Fruit fly (Drosophila melanogaster) whole organism, embryonic: ENCODE results near the gene stops.

Experiments used
- Awh ChIP-seq: fragments of 200-800 bp; sonication (Bioruptor generic); IDR thresholded peaks from 2 replicates; pipeline ENCODE4, ENCODE4 v1.3.6; 2022; ENCODE audit warnings: missing biosample characterization, missing genetic modification characterization
- B-H2 ChIP-seq: fragments of 200-800 bp; sonication (Bioruptor generic); optimal IDR thresholded peaks from 2 replicates; lab custom pipeline; 2018; ENCODE audit warnings: missing biosample characterization, mild to moderate bottlenecking, missing genetic modification characterization
- BtbVII ChIP-seq: fragments of 200-800 bp; sonication (Bioruptor generic); optimal IDR thresholded peaks from 3 replicates; lab custom pipeline; 2017; ENCODE audit warnings: missing biosample characterization, mild to moderate bottlenecking, missing genetic modification characterization
- CG10431 ChIP-seq: fragments of 200-800 bp; sonication (Bioruptor generic); optimal IDR thresholded peaks from 3 replicates; lab custom pipeline; 2018; ENCODE audit warnings: missing biosample characterization, mild to moderate bottlenecking, missing genetic modification characterization
- CG10543 ChIP-seq: fragments of 200-800 bp; sonication (Bioruptor generic); optimal IDR thresholded peaks from 3 replicates; lab custom pipeline; 2017; ENCODE audit warnings: missing biosample characterization, mild to moderate bottlenecking, missing genetic modification characterization, moderate library complexity
- CG12236 ChIP-seq: fragments of 200-800 bp; sonication (Bioruptor generic); optimal IDR thresholded peaks from 2 replicates; lab custom pipeline; 2016; ENCODE audit warnings: missing biosample characterization, missing genetic modification characterization
- CG13287 ChIP-seq: fragments of 200-800 bp; sonication (Bioruptor generic); IDR thresholded peaks from 2 replicates; pipeline ENCODE4 v1.3.6; 2022; ENCODE audit warnings: missing biosample characterization, missing genetic modification characterization; ENCODE audit not compliant: partially characterized antibody
- CG1529 ChIP-seq: fragments of 200-800 bp; sonication (Bioruptor generic); optimal IDR thresholded peaks from 3 replicates; lab custom pipeline; 2018; ENCODE audit warnings: missing biosample characterization, missing genetic modification characterization
- CG16815 ChIP-seq: fragments of 200-800 bp; sonication (Bioruptor generic); optimal IDR thresholded peaks from 3 replicates; lab custom pipeline; 2017; ENCODE audit warnings: missing biosample characterization, mild to moderate bottlenecking, missing genetic modification characterization
- CG1792 ChIP-seq: fragments of 200-800 bp; sonication (Bioruptor generic); optimal IDR thresholded peaks from 2 replicates; lab custom pipeline; 2016; ENCODE audit warnings: missing biosample characterization, missing genetic modification characterization
- CG18011 ChIP-seq: fragments of 200-800 bp; sonication (Bioruptor generic); optimal IDR thresholded peaks from 2 replicates; lab custom pipeline; 2017; ENCODE audit warnings: missing biosample characterization, missing genetic modification characterization, mild to moderate bottlenecking, moderate library complexity, missing genotype
- CG18262 ChIP-seq: fragments of 200-800 bp; optimal IDR thresholded peaks from 3 replicates; lab custom pipeline; 2019; ENCODE audit warnings: missing biosample characterization, mild to moderate bottlenecking, missing genetic modification characterization, moderate library complexity
- CG2678 ChIP-seq: fragments of 200-800 bp; sonication (Bioruptor generic); optimal IDR thresholded peaks from 3 replicates; lab custom pipeline; 2019; ENCODE audit warnings: missing biosample characterization, mild to moderate bottlenecking, missing genetic modification characterization, moderate library complexity
- CG3065 ChIP-seq: fragments of 200-800 bp; sonication (Bioruptor generic); optimal IDR thresholded peaks from 2 replicates; lab custom pipeline; 2016; ENCODE audit warnings: missing biosample characterization, missing genetic modification characterization
- CG3281 ChIP-seq: fragments of 200-800 bp; sonication (Bioruptor generic); optimal IDR thresholded peaks from 3 replicates; lab custom pipeline; 2017; ENCODE audit warnings: missing biosample characterization, mild to moderate bottlenecking, missing genetic modification characterization
- CG34376 ChIP-seq: fragments of 200-800 bp; sonication (Bioruptor generic); optimal IDR thresholded peaks from 2 replicates; lab custom pipeline; 2018; ENCODE audit warnings: missing biosample characterization, mild to moderate bottlenecking, missing genetic modification characterization
- CG6272 ChIP-seq: fragments of 200-800 bp; sonication (Bioruptor generic); IDR thresholded peaks from 2 replicates; pipeline ENCODE4 v1.3.6; 2022; ENCODE audit warnings: missing biosample characterization, missing genetic modification characterization
- CG7556 ChIP-seq: fragments of 200-800 bp; sonication (Bioruptor generic); optimal IDR thresholded peaks from 2 replicates; lab custom pipeline; 2017; ENCODE audit warnings: missing biosample characterization, mild to moderate bottlenecking, missing genetic modification characterization
- CG7786 ChIP-seq: fragments of 200-800 bp; sonication (Bioruptor generic); optimal IDR thresholded peaks from 2 replicates; lab custom pipeline; 2016; ENCODE audit warnings: missing biosample characterization, missing genetic modification characterization
- Dbx ChIP-seq: fragments of 200-800 bp; sonication (Bioruptor generic); IDR thresholded peaks from 3 replicates; pipeline ENCODE4 v1.3.6; 2022; ENCODE audit warnings: missing biosample characterization, missing genetic modification characterization
- HLH4C ChIP-seq: fragments of 200-800 bp; sonication (Bioruptor generic); IDR thresholded peaks from 3 replicates; pipeline ENCODE4 v1.3.6; 2022; ENCODE audit warnings: missing biosample characterization, missing genetic modification characterization; ENCODE audit not compliant: partially characterized antibody
- HmgD ChIP-seq: fragments of 200-800 bp; sonication (Bioruptor generic); optimal IDR thresholded peaks from 3 replicates; lab custom pipeline; 2016; ENCODE audit warnings: missing biosample characterization, missing genetic modification characterization
- HmgZ ChIP-seq: fragments of 200-800 bp; sonication (Bioruptor generic); optimal IDR thresholded peaks from 2 replicates; lab custom pipeline; 2018; ENCODE audit warnings: missing biosample characterization, mild to moderate bottlenecking, missing genetic modification characterization
- Hr78 ChIP-seq, 2 experiments: fragments of 200-800 bp in 1 of 2; fragments of >200 bp in 1 of 2; sonication (Bioruptor generic) in 1 of 2; optimal IDR thresholded peaks; 2 replicates each; lab custom pipeline; 2017 to 2019; ENCODE audit warnings: missing biosample characterization in 2 of 2, missing genetic modification characterization in 2 of 2, mild to moderate bottlenecking in 1 of 2, moderate library complexity in 1 of 2
- Mrtf ChIP-seq: fragments of 200-800 bp; sonication (Bioruptor generic); IDR thresholded peaks from 3 replicates; pipeline ENCODE4 v1.3.6; 2022; ENCODE audit warnings: missing biosample characterization, missing genetic modification characterization
- Nf-YB ChIP-seq: fragments of 200-800 bp; sonication (Bioruptor generic); optimal IDR thresholded peaks from 3 replicates; lab custom pipeline; 2019; ENCODE audit warnings: missing biosample characterization, mild to moderate bottlenecking, missing genetic modification characterization, moderate library complexity
- Poxn ChIP-seq: fragments of 200-800 bp; sonication (Bioruptor generic); IDR thresholded peaks from 2 replicates; pipeline ENCODE4 v1.3.6; 2022; ENCODE audit warnings: missing biosample characterization, missing genetic modification characterization
- Scr ChIP-seq: fragments of 200-800 bp; sonication (Bioruptor generic); IDR thresholded peaks from 2 replicates; pipeline ENCODE4 v1.3.6; 2022; ENCODE audit warnings: missing biosample characterization, missing genetic modification characterization; ENCODE audit not compliant: partially characterized antibody
- Trl ChIP-seq, 3 experiments: fragments of >200 bp in 2 of 3; fragments of 200-800 bp in 1 of 3; sonication (Bioruptor generic) in 1 of 3; optimal IDR thresholded peaks; 2 replicates in 1 of 3; 3 replicates in 2 of 3; lab custom pipeline; 2016 to 2017; ENCODE audit warnings: missing biosample characterization in 1 of 3, missing genetic modification characterization in 1 of 3
- bcd ChIP-seq: fragments of 200-800 bp; sonication (Bioruptor generic); optimal IDR thresholded peaks from 2 replicates; lab custom pipeline; 2017; ENCODE audit warnings: missing biosample characterization, mild to moderate bottlenecking, missing genetic modification characterization
- caup ChIP-seq: fragments of 200-800 bp; sonication (Bioruptor generic); optimal IDR thresholded peaks from 3 replicates; lab custom pipeline; 2017; ENCODE audit warnings: missing biosample characterization, mild to moderate bottlenecking, missing genetic modification characterization, moderate library complexity; ENCODE audit not compliant: severe bottlenecking
- cg ChIP-seq: fragments of 200-800 bp; sonication (Bioruptor generic); optimal IDR thresholded peaks from 3 replicates; lab custom pipeline; 2019; ENCODE audit warnings: missing biosample characterization, mild to moderate bottlenecking, missing genetic modification characterization, moderate library complexity
- crp ChIP-seq, 2 experiments: fragments of 200-800 bp; sonication (Bioruptor generic); optimal IDR thresholded peaks; 2 replicates in 1 of 2; 3 replicates in 1 of 2; lab custom pipeline; 2017; ENCODE audit warnings: missing biosample characterization in 2 of 2, missing genetic modification characterization in 2 of 2, mild to moderate bottlenecking in 1 of 2, moderate library complexity in 1 of 2
- dm ChIP-seq: fragments of 200-800 bp; sonication (Bioruptor generic); optimal IDR thresholded peaks from 3 replicates; lab custom pipeline; 2016; ENCODE audit warnings: missing biosample characterization, missing genetic modification characterization
- fd102C ChIP-seq: fragments of 200-800 bp; sonication (Bioruptor generic); optimal IDR thresholded peaks from 2 replicates; lab custom pipeline; 2018; ENCODE audit warnings: missing biosample characterization, mild to moderate bottlenecking, missing genetic modification characterization, moderate library complexity
- kay ChIP-seq: fragments of 200-800 bp; sonication (Bioruptor generic); optimal IDR thresholded peaks from 2 replicates; lab custom pipeline; 2016; ENCODE audit warnings: missing biosample characterization, missing genetic modification characterization
- mirr ChIP-seq: fragments of 200-800 bp; sonication (Bioruptor generic); optimal IDR thresholded peaks from 3 replicates; lab custom pipeline; 2018; ENCODE audit warnings: missing biosample characterization, mild to moderate bottlenecking, missing genetic modification characterization
- pita ChIP-seq: fragments of 200-800 bp; sonication (Bioruptor generic); optimal IDR thresholded peaks from 2 replicates; lab custom pipeline; 2017; ENCODE audit warnings: missing biosample characterization, mild to moderate bottlenecking, missing genetic modification characterization
- pros ChIP-seq: fragments of 200-800 bp; sonication (Bioruptor generic); optimal IDR thresholded peaks from 3 replicates; lab custom pipeline; 2019; ENCODE audit warnings: missing biosample characterization, mild to moderate bottlenecking, missing genetic modification characterization, moderate library complexity
- pum ChIP-seq: fragments of 200-800 bp; sonication (Bioruptor generic); optimal IDR thresholded peaks from 2 replicates; lab custom pipeline; 2016; ENCODE audit warnings: missing biosample characterization, missing genetic modification characterization
- rib ChIP-seq: fragments of 200-800 bp; sonication (Bioruptor generic); IDR thresholded peaks from 2 replicates; pipeline ENCODE4 v1.3.6; 2022; ENCODE audit warnings: missing biosample characterization, missing genetic modification characterization
- schlank ChIP-seq: fragments of 200-800 bp; sonication (Bioruptor generic); optimal IDR thresholded peaks from 2 replicates; lab custom pipeline; 2018; ENCODE audit warnings: missing biosample characterization, mild to moderate bottlenecking, missing genetic modification characterization
- sd ChIP-seq: fragments of 200-800 bp; sonication (Bioruptor generic); optimal IDR thresholded peaks from 3 replicates; lab custom pipeline; 2018; ENCODE audit warnings: missing biosample characterization, mild to moderate bottlenecking, missing genetic modification characterization, moderate library complexity
- sim ChIP-seq: fragments of 200-800 bp; sonication (Bioruptor generic); IDR thresholded peaks from 2 replicates; pipeline ENCODE4 v1.3.6; 2022; ENCODE audit warnings: missing biosample characterization, missing genetic modification characterization
- slbo ChIP-seq: fragments of 200-800 bp; sonication (Bioruptor generic); IDR thresholded peaks from 2 replicates; pipeline ENCODE4 v1.3.6; 2022; ENCODE audit warnings: missing biosample characterization, missing genetic modification characterization
- sqz ChIP-seq: fragments of 200-800 bp; sonication (Bioruptor generic); optimal IDR thresholded peaks from 3 replicates; lab custom pipeline; 2018; ENCODE audit warnings: missing biosample characterization, mild to moderate bottlenecking, missing genetic modification characterization
- twi ChIP-seq: fragments of 200-800 bp; optimal IDR thresholded peaks from 2 replicates; lab custom pipeline; 2019; ENCODE audit warnings: missing biosample characterization, mild to moderate bottlenecking, missing genetic modification characterization, moderate library complexity
- unc-4 ChIP-seq: fragments of 200-800 bp; sonication (Bioruptor generic); IDR thresholded peaks from 2 replicates; pipeline ENCODE4 v1.3.6; 2022; ENCODE audit warnings: missing biosample characterization, missing genetic modification characterization; ENCODE audit not compliant: partially characterized antibody
- zen ChIP-seq: fragments of 200-800 bp; sonication (Bioruptor generic); optimal IDR thresholded peaks from 3 replicates; lab custom pipeline; 2018; ENCODE audit warnings: missing biosample characterization, mild to moderate bottlenecking, missing genetic modification characterization, moderate library complexity
- zfh1 ChIP-seq: fragments of 200-800 bp; sonication (Bioruptor generic); IDR thresholded peaks from 3 replicates; pipeline ENCODE4 v1.3.6; 2022; ENCODE audit warnings: missing biosample characterization, missing genetic modification characterization

Gene stops

DNA sequence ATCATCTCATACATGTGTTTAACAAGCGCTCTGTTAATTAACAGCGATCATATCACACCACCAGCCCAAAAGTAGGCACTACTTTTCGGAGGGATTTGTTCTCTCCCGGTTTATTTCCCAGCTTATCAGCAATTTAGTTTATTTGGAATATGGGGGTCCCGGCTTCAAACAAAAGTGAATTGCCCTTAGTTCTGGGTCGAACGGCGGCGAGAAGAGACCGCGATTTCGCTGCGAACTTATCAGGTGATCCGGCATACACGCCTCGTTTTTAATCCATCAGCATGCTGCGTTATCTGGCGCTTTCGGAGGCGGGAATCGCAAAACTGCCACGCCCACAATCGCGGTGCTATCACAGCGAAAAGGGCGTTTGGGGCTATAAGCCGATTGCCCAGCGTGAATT, 27.8 kb upstream of the stops start, which contains the start of gene CG1544 (continued):
- TF ChIP-seq crp (GFP tag; optimal IDR thresholded peaks at IDR 0.05; lab: Kevin White, UChicago): no peak
- no peak for TF ChIP-seq CG18262 (tag; lab: Kevin White, UChicago)
- peak; percentile 75 for TF ChIP-seq CG10543 (GFP tag; lab: Kevin White, UChicago)
- peak; percentile 13 for TF ChIP-seq pita
- peak; percentile 55 for TF ChIP-seq CG3065
- TF ChIP-seq unc-4 (GFP tag; lab: Robert Waterston, UW): no peak
- no peak for TF ChIP-seq bcd
- no peak for TF ChIP-seq sim (GFP tag; lab: Robert Waterston, UW)
- TF ChIP-seq Poxn (GFP tag; lab: Robert Waterston, UW): no peak
- peak; percentile 31 for TF ChIP-seq HmgZ
- no peak for TF ChIP-seq CG1792 (GFP tag; lab: Kevin White, UChicago)
- peak; percentile 13 for TF ChIP-seq B-H2 (GFP tag; lab: Kevin White, UChicago)
- TF ChIP-seq rib (GFP tag; lab: Robert Waterston, UW): 0 out of 2 replicates have a peak, but pooled peaks have one; percentile 32
- TF ChIP-seq zfh1: 0 out of 3 replicates have a peak, but pooled peaks have one; percentile 24
- peak; percentile 0 for TF ChIP-seq caup (GFP tag; lab: Kevin White, UChicago)
- no peak for TF ChIP-seq zen (tag; lab: Kevin White, UChicago)
- TF ChIP-seq mirr: peak; percentile 96
- no peak for TF ChIP-seq twi
- no peak for TF ChIP-seq CG13287 (GFP tag; lab: Robert Waterston, UW)
- TF ChIP-seq cg (GFP tag; lab: Kevin White, UChicago): peak; percentile 9
- TF ChIP-seq Hr78 (GFP tag; optimal IDR thresholded peaks at IDR 0.05; lab: Kevin White, UChicago): peak in 1 of 2 experiments; percentile 50
- TF ChIP-seq BtbVII (GFP tag; lab: Kevin White, UChicago): peak; percentile 41
- peak; percentile 27; the same call in 1 of the 3 replicates for TF ChIP-seq Dbx (GFP tag; lab: Robert Waterston, UW)
- 0 out of 3 replicates have a peak, but pooled peaks have one; percentile 12 for TF ChIP-seq HLH4C (GFP tag; lab: Robert Waterston, UW)
- TF ChIP-seq CG7786 (GFP tag; lab: Kevin White, UChicago): no peak
- TF ChIP-seq CG10431 (GFP tag; lab: Kevin White, UChicago): no peak
- TF ChIP-seq CG2678 (tag; lab: Kevin White, UChicago): peak; percentile 6
- no peak for TF ChIP-seq fd102C (GFP tag; lab: Kevin White, UChicago)
- TF ChIP-seq pros (GFP tag; lab: Kevin White, UChicago): no peak
- TF ChIP-seq CG7556: no peak
- TF ChIP-seq CG1529 (GFP tag; lab: Kevin White, UChicago): no peak
- no peak for TF ChIP-seq CG16815
- peak; percentile 26 for TF ChIP-seq CG18011 (GFP tag; lab: Kevin White, UChicago)

DNA sequence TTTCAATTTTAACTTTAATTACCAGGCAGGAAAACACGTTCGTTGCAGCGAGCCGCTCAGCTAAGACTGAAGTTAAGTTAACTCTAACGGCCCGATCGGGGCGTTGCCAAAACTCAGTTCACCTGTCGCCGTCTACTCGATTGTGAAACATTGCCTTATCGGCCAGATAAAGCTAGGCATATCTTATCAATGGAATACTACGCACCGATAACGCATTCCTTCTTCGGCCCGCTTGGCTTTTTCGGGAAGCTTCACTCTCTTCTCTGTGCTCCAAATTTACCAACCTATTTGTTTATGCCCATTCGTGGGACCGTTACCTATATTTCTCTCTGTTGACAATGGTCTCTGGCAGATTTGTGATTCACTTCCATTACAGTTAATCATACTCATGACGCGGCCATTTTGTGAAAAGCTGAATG, 26.8 kb upstream of the stops start, which contains the start of gene mesh:
mesh (minus strand) TSS at position 68 of the 419 bp plus-strand sequence.
- TF ChIP-seq Scr (GFP tag; lab: Robert Waterston, UW) (0 out of 2 replicates have a peak, but pooled peaks have one; percentile 9), sqz (no peak), Mrtf (GFP tag; lab: Robert Waterston, UW) (no peak), CG34376 (GFP tag; lab: Kevin White, UChicago) (peak; percentile 58), sd (tag; lab: Kevin White, UChicago) (peak; percentile 97), kay (GFP tag; lab: Kevin White, UChicago) (peak; percentile 1), Awh (GFP tag; lab: Robert Waterston, UW) (0 out of 2 replicates have a peak, but pooled peaks have one; percentile 14), slbo (no peak), Trl (optimal IDR thresholded peaks at IDR 0.05; lab: Kevin White, UChicago) (peak in 1 of 2 experiments; percentile 30), Trl (GFP tag; optimal IDR thresholded peaks at IDR 0.05; lab: Kevin White, UChicago) (no peak), Nf-YB (GFP tag; lab: Kevin White, UChicago) (no peak), dm (GFP tag; lab: Kevin White, UChicago) (no peak), pum (GFP tag; lab: Kevin White, UChicago) (no peak), CG3281 (GFP tag; lab: Kevin White, UChicago) (no peak), HmgD (GFP tag; lab: Kevin White, UChicago) (no peak), schlank (no peak), CG12236 (GFP tag; lab: Kevin White, UChicago) (no peak), CG6272 (GFP tag; lab: Robert Waterston, UW) (no peak)
